Fruit fly (Drosophila melanogaster) whole organism: ENCODE data around the gene CG42272.

Experiments
- CG8478 ChIP-seq: fragments of >200 bp; optimal IDR thresholded peaks from 2 replicates; lab custom pipeline; 2018; ENCODE audit warnings: inconsistent platforms
- Dll ChIP-seq: fragments of >200 bp; optimal IDR thresholded peaks from 2 replicates; lab custom pipeline; 2017
- EcR ChIP-seq, 2 experiments: fragments of >200 bp; optimal IDR thresholded peaks; 2 replicates each; lab custom pipeline; 2017; ENCODE audit warnings: missing biosample characterization in 2 of 2, missing genetic modification characterization in 2 of 2, missing genetic modification reagents in 2 of 2
- pan ChIP-seq: fragments of >200 bp; optimal IDR thresholded peaks from 2 replicates; lab custom pipeline; 2017
- psq ChIP-seq: fragments of >200 bp; optimal IDR thresholded peaks from 2 replicates; lab custom pipeline; 2017
- usp ChIP-seq: fragments of >200 bp; optimal IDR thresholded peaks from 2 replicates; lab custom pipeline; 2017; ENCODE audit warnings: missing biosample characterization, missing genetic modification characterization, mixed read lengths

Gene CG42272

DNA sequence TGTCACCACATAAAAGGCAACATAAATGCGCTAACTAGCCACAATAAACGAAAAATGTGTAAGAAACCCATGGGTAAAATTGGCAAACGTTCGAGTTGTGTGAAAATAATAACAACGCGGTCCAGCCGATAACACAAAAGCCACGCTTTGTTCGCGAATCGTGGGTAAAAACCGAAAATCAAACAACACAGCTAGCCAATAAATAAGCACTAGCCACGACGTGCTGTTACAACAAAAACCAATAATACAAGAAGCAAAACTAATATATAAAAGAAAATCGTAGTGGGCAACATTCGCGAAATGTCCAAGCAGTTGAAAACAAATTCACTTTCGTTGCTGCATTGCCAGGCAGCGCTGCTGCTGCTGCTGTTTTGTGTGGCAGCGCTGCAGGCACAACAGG, at the start of gene CG42272:
TSS of gene CG42272 (plus strand) at position 301 of the 400 bp plus-strand sequence.
- TF ChIP-seq pan (lab: Kevin White, UChicago), result no peak
- TF ChIP-seq usp (GFP tag; lab: Kevin White, UChicago), result no peak
- TF ChIP-seq CG8478 (lab: Kevin White, UChicago), result no peak
- no peak for TF ChIP-seq Dll (lab: Kevin White, UChicago)
- TF ChIP-seq psq (lab: Kevin White, UChicago), result no peak
- TF ChIP-seq EcR (GFP tag; optimal IDR thresholded peaks at IDR 0.05; lab: Kevin White, UChicago), result no peak

DNA sequence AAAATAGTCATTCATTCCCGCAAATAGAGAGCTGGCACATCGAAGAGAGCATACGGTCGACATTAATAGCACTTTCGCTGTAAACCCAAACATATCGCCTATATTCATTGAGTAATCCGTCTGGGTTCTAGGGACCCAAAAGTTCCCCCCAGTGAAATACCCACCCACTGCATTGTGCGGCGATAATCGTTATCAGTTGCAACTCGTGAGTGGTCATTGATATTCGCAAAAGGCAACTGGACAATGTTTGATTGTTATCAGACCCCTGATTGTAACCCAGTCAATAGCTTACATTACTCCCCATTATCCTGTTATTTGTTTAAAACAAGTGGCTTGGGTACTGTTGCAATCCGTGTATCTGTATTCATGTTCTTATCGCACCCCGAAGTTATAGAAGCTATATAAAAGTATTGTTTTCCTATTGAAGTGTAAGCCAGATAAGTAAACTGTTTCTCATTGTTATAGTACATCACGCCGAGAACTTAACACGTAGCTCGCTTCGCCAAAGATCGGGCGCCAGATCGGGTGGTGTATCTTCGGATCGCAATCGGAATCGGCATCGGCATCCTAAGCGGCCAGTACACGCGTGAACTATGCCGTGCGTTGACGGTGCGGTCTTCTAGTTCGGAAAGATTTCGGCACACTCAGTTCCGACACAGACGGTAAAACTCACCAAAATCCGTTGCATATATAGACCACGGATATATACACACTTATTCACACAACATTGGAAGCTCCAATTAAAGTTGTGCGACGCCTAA, 49.0 kb upstream of the CG42272 start:
- TF ChIP-seq psq (lab: Kevin White, UChicago) (no peak), usp (GFP tag; lab: Kevin White, UChicago) (no peak), Dll (lab: Kevin White, UChicago) (no peak), pan (lab: Kevin White, UChicago) (no peak)

DNA sequence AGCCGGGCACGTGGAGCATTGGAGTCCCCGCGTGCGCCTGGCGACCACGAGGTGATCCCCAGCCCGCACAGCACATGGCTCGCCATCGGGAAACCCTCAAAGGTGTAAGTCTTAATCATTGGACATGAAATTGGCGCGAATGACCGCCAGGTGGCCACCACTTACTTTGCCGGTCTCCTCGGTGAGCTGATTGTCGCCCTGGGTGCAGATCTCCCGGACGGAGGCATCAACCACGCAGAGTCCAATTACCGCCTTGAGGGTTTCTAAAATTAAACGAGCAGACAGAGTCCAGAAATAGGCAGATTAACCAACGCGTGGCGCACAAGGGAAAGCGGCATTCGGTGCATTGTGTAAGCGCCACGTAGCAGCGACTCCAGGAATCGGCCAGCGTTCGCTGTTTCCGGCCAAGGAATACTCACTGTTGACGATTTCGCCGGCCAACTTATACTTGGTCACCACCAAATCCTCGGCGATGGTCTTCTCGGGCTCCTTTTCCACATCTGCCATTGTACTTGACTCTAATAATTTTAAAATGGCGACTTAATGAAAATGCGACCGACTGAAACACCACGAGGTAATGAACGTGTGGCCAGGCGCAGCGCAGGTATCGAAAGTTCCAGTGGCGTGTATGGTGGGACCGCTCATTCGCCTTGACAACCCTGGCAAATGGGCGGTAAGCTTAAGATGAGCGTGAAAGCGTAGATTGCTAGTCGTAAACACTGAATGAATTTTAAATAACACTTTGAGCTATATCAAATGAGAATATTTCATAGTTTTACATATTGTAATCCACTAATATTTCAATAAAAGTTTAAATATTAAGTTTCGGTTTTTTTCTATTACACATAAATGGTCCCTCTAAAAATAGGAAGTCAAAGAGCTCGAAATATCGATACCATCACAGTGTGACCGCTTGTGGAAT, 37.6 kb upstream of the CG42272 start, which contains the start of gene CG10576:
TSS of gene CG10576 (minus strand) at position 781 of the 922 bp plus-strand sequence.
- no peak for TF ChIP-seq CG8478 (lab: Kevin White, UChicago)
- TF ChIP-seq Dll (lab: Kevin White, UChicago), result no peak
- TF ChIP-seq usp (GFP tag; lab: Kevin White, UChicago), result no peak
- TF ChIP-seq psq (lab: Kevin White, UChicago), result no peak

DNA sequence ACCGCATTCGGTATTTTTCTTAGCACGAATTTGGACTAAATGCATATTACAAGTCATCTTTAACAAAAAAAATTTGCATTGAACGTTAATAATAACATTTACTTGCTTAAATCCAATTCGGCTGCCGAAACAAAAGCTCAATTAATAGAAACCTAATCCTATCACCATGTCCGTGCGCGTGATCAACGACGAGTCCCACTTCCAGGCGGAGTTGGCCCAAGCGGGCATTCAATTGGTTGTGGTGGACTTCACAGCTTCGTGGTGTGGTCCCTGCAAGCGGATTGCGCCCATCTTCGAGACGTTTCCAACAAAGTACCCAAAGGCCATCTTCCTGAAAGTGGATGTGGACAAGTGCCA, 37.0 kb upstream of the CG42272 start, which contains the start of gene Txl:
TSS of gene Txl (plus strand) at position 3 of the 357 bp plus-strand sequence.
- TF ChIP-seq usp (GFP tag; lab: Kevin White, UChicago) (no peak), pan (lab: Kevin White, UChicago) (no peak), Dll (lab: Kevin White, UChicago) (no peak), CG8478 (lab: Kevin White, UChicago) (no peak), EcR (GFP tag; optimal IDR thresholded peaks at IDR 0.05; lab: Kevin White, UChicago) (no peak)

DNA sequence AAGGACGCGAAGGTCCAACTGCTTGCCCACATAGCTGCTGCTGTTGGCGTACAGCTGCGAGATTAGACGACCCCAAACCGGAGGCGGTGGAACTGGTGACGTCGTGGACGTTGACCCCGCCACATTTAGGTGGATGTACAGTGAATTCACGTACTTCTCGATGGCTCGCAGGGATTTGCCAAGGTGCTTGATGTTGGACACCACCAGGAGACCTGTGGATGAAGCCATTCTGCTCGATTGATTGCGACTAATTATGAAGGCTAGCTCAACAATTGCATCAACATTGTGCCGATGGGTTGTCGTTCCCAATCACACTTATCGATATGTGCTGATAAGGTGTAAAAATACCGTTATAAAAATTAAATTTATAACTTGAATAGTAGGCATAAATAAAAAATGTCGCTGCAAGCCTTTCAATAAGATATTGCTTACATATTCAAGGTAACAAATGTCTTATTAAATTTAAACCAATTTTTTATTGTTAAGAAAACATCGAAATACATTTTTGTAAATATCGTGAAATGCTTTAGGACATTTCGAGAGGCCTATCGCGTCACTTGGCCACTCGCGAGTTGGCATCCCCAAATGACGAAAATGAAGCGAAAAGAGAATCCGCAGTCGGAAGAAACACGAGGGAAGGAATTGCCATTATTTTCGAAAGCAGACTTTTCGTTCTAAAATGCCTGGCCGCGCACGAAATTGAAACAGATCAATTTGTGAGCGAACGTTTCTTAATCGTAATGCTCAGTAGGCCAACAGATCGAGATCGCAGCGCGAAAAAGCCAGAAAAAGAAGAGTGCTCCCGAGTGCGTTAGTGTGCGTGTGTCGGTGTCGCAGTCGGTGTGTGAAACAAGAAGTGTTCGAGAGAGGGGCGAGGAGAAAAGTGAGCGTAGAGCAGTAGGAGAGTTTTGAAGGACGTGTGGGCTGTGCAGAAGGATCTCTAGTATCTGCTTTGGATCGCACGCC, 34.0 kb upstream of the CG42272 start, which contains the start of the genes Ppat-Dpck and scny:
TSS of gene Ppat-Dpck (minus strand) at position 263 of the 966 bp plus-strand sequence.
TSS of gene scny (plus strand) at position 471 of the 966 bp plus-strand sequence.
- TF ChIP-seq pan (lab: Kevin White, UChicago), result no peak
- TF ChIP-seq CG8478 (lab: Kevin White, UChicago), result no peak
- TF ChIP-seq psq (lab: Kevin White, UChicago), result no peak
- no peak for TF ChIP-seq EcR (GFP tag; optimal IDR thresholded peaks at IDR 0.05; lab: Kevin White, UChicago)
- TF ChIP-seq usp (GFP tag; lab: Kevin White, UChicago), result no peak
- TF ChIP-seq Dll (lab: Kevin White, UChicago), result no peak

DNA sequence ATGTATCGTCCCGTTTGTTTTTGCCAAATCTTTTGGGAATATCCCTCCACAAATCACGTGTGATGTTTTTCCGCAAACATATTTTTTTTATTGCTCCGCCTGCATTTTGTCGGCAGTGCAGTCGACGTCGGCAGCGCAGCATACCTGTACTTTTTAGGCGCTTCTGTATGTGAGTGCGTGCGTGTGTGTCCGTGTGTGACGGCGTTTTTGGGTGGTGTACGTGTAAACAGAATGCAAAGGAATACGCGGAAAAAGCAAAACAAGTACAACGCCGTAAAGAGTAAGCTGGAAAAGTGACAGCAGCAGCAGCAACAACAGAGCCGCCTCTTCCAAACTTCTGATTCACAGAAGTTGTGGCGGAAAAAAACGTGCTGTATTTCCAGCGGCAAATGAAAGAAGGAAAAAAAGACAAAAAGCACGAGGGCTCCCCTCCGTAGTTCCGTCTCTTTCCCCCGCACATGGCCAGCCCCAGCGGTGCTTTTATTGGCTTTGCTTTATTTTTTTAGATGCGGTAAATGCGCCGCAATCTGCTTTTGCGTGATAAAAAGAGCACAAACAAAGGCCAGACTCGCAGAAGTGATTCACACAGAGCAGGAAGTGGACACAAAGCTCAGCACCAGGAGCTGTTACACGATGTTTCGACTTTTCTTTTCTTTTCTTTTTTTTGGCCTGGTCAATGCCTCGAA, 32.6 kb upstream of the CG42272 start:
- TF ChIP-seq CG8478 (lab: Kevin White, UChicago) (no peak), pan (lab: Kevin White, UChicago) (no peak), psq (lab: Kevin White, UChicago) (peak; percentile 25), EcR (GFP tag; optimal IDR thresholded peaks at IDR 0.05; lab: Kevin White, UChicago) (no peak), usp (GFP tag; lab: Kevin White, UChicago) (no peak), Dll (lab: Kevin White, UChicago) (no peak)

DNA sequence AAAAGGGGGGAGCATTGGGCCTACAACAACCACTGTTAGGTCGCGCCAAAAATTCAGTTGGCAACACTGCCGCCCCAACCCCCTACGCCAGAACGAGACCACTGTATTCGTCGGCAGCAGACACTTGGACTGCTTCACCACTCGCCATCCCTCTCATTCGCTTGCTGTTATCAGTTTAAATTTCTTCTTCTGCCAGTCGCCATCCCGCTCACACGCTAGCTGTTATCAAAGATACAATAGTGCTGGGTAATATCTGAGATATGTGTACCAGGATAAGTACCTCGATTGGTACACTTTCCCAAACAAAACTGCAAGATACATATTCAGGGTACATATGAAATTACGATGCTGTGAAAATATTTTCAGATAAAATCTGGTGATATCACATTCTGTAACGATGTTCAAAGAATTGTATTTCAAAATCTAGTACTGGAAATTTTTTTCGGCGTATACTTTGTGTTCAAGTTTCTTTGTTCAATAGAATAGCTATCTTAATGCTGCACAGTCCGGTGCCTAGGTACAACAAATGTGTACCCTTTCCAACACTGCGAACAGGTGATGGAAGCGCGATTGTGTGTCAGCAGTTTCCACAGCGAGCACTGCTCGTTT, 31.9 kb upstream of the CG42272 start:
- TF ChIP-seq CG8478 (lab: Kevin White, UChicago), result peak; percentile 97
- TF ChIP-seq psq (lab: Kevin White, UChicago), result no peak

DNA sequence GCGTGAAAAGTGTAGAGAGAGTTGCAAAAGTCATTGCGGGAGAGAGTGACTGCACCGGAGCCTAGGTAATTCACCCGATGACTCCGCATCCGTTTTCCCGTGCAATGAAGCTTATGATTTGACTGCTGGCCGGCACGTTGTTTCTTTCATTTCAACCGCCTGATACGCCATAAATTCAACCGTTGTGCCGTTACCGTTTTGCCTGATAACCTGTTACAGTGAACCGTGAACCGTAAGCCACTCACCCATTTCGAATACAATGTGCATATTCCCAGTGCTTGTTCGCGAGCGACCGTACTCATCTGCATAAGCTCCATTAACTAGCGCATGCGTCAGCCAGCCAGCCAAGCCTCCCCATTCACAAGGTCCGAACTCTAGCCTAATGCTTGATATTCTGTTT, 28.1 kb upstream of the CG42272 start:
- no peak for TF ChIP-seq pan (lab: Kevin White, UChicago)
- TF ChIP-seq usp (GFP tag; lab: Kevin White, UChicago), result no peak
- TF ChIP-seq EcR (GFP tag; optimal IDR thresholded peaks at IDR 0.05; lab: Kevin White, UChicago), result no peak

DNA sequence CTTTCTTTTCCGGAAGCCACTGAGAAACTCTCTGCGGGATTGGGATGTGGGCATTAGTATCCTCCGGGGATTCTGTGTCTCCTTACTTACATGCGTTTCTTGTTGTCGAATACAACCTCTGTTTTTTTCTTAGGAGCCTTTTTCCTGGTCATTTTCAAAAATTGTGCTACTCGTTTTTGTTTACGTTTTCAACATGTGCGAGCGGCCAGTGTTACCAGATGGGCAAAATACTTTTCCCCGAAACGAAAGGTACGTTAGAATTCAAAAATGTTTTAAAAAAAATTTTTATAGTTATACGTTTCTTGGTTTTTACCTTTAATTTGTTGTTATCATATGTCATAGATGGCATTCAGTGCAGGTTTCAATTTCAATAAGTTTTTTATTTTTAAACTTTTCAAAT, 25.7 kb upstream of the CG42272 start, which contains the start of gene vito:
TSS of gene vito (minus strand) at position 220 of the 400 bp plus-strand sequence.
- no peak for TF ChIP-seq EcR (GFP tag; optimal IDR thresholded peaks at IDR 0.05; lab: Kevin White, UChicago)
